Fruit fly (Drosophila melanogaster): ENCODE data around the gene CG9609.

Gene CG9609

dm6 chrX:16782175-16782916 is 4.5 kb downstream of the CG9609 start (continued):
- TF ChIP-seq NfI (GFP tag; optimal IDR thresholded peaks at IDR 0.05) (peak; percentile 54), stc (GFP tag; IDR thresholded peaks at IDR 0.05) (peak; percentile 60; the same call in 1 of the 2 replicates), CG11723 (GFP tag; optimal IDR thresholded peaks at IDR 0.05) (peak; percentile 21), CG12219 (GFP tag; optimal IDR thresholded peaks at IDR 0.05) (no peak), ac (GFP tag; optimal IDR thresholded peaks at IDR 0.05) (no peak), CG17829 (tag; optimal IDR thresholded peaks at IDR 0.05) (no peak), bsh (GFP tag; optimal IDR thresholded peaks at IDR 0.05) (peak in 1 of 2 experiments; percentile 62), CG8089 (GFP tag; optimal IDR thresholded peaks at IDR 0.05) (peak; percentile 1), CG1529 (GFP tag; optimal IDR thresholded peaks at IDR 0.05) (no peak), Camta (GFP tag; optimal IDR thresholded peaks at IDR 0.05) (peak; percentile 19), Hmx (GFP tag; optimal IDR thresholded peaks at IDR 0.05) (no peak), Awh (GFP tag; IDR thresholded peaks at IDR 0.05) (peak; percentile 65; the same call in 1 of the 2 replicates), CG9215 (GFP tag; IDR thresholded peaks at IDR 0.05) (peak; percentile 29; the same call in 1 of the 2 replicates), odd (GFP tag; optimal IDR thresholded peaks at IDR 0.05) (peak; percentile 31), CG13296 (GFP tag; optimal IDR thresholded peaks at IDR 0.05) (peak; percentile 5), CG6689 (GFP tag; IDR thresholded peaks at IDR 0.05) (peak; percentile 41; the same call in 1 of the 2 replicates), so (GFP tag; IDR thresholded peaks at IDR 0.05) (peak; percentile 55; the same call in 1 of the 3 replicates), Dbx (GFP tag; IDR thresholded peaks at IDR 0.05) (peak; percentile 51; the same call in 1 of the 3 replicates), crc (GFP tag; optimal IDR thresholded peaks at IDR 0.05) (peak; percentile 24), CG17328 (GFP tag; IDR thresholded peaks at IDR 0.05) (peak; percentile 57), Kr (GFP tag; optimal IDR thresholded peaks at IDR 0.05) (no peak), CG13287 (GFP tag; IDR thresholded peaks at IDR 0.05; ENCODE audit: partially characterized antibody) (0 out of 2 replicates have a peak, but pooled peaks have one; percentile 20), abd-A (tag; optimal IDR thresholded peaks at IDR 0.05) (no peak), CG12659 (GFP tag; optimal IDR thresholded peaks at IDR 0.05) (peak; percentile 33), kni (GFP tag; optimal IDR thresholded peaks at IDR 0.05) (no peak), kah (GFP tag; optimal IDR thresholded peaks at IDR 0.05) (no peak), Mes4 (GFP tag; optimal IDR thresholded peaks at IDR 0.05) (peak; percentile 36), her (GFP tag; optimal IDR thresholded peaks at IDR 0.05) (peak; percentile 5), CG7987 (GFP tag; optimal IDR thresholded peaks at IDR 0.05) (no peak), CG8290 (GFP tag; optimal IDR thresholded peaks at IDR 0.05) (no peak), CG8290 (tag; optimal IDR thresholded peaks at IDR 0.05) (peak in 1 of 2 experiments; percentile 37), CG6813 (GFP tag; optimal IDR thresholded peaks at IDR 0.05) (peak; percentile 9), CG11504 (tag; optimal IDR thresholded peaks at IDR 0.05) (peak; percentile 60), CG8359 (GFP tag; optimal IDR thresholded peaks at IDR 0.05; ENCODE audit: borderline replicate concordance) (no peak), CG13894 (tag; optimal IDR thresholded peaks at IDR 0.05) (peak; percentile 74), Hand (GFP tag; optimal IDR thresholded peaks at IDR 0.05) (no peak), pan (optimal IDR thresholded peaks at IDR 0.05) (no peak), pan (GFP tag; optimal IDR thresholded peaks at IDR 0.05 in 1 of 2, IDR thresholded peaks at IDR 0.05 in 1 of 2) (peak in 1 of 2 experiments; percentile 72), Dp (GFP tag; optimal IDR thresholded peaks at IDR 0.05) (no peak), CG14014 (GFP tag; IDR thresholded peaks at IDR 0.05) (0 out of 2 replicates have a peak, but pooled peaks have one; percentile 32), CG1603 (tag; optimal IDR thresholded peaks at IDR 0.05) (peak; percentile 17), MESR4 (GFP tag; optimal IDR thresholded peaks at IDR 0.05) (no peak), CG5245 (GFP tag; optimal IDR thresholded peaks at IDR 0.05) (peak; percentile 34), zen2 (GFP tag; IDR thresholded peaks at IDR 0.05; ENCODE audit: partially characterized antibody) (no peak), Doc3 (GFP tag; IDR thresholded peaks at IDR 0.05; ENCODE audit: partially characterized antibody) (no peak), Mrtf (GFP tag; IDR thresholded peaks at IDR 0.05) (0 out of 3 replicates have a peak, but pooled peaks have one; percentile 37), tll (GFP tag; optimal IDR thresholded peaks at IDR 0.05) (no peak), Ets97D (GFP tag; optimal IDR thresholded peaks at IDR 0.05) (no peak)
